Worm (Caenorhabditis elegans) whole organism, late embryonic: Measurements from ENCODE around the gene btb-12.

ENCODE experiments used
- F13H6.1 ChIP-seq: sonication (generic microtip); optimal IDR thresholded peaks from 2 replicates; lab custom pipeline; 2016; ENCODE audit warnings: missing genetic modification characterization, missing compliant biosample characterization
- ahr-1 ChIP-seq: sonication (generic microtip); optimal IDR thresholded peaks from 2 replicates; lab custom pipeline; 2016; ENCODE audit warnings: missing genetic modification characterization, missing compliant biosample characterization
- fkh-10 ChIP-seq: fragments of 150-350 bp; optimal IDR thresholded peaks from 2 replicates; lab custom pipeline; 2014; ENCODE audit warnings: missing biosample characterization, missing genetic modification reagents, missing genetic modification characterization
- nfya-1 ChIP-seq: sonication (generic microtip); optimal IDR thresholded peaks from 2 replicates; lab custom pipeline; 2017; ENCODE audit warnings: missing genetic modification characterization, mild to moderate bottlenecking, missing compliant biosample characterization, antibody characterized with exemption, moderate library complexity
- pha-4 ChIP-seq: fragments of 150-350 bp; optimal IDR thresholded peaks from 2 replicates; lab custom pipeline; 2018; ENCODE audit warnings: missing biosample characterization, missing genetic modification reagents, missing genetic modification characterization

ce11 chrII:1695861-1696260 is 40.8 kb downstream of the btb-12 start, which contains the start of gene F58E1.13:
- TF ChIP-seq fkh-10 (GFP tag; lab: Kevin White, UChicago) = no peak
- no peak for TF ChIP-seq ahr-1
- no peak for TF ChIP-seq F13H6.1 (tag; lab: Kevin White, UChicago)
- no peak for TF ChIP-seq pha-4
- no peak for TF ChIP-seq nfya-1 (tag; lab: Kevin White, UChicago)
